Fruit fly (Drosophila melanogaster): ENCODE results near the gene CG8300.

CG8300 gene

dm6 chrX:7139952-7140351 is 35.3 kb downstream of the CG8300 start:
- no peak for TF ChIP-seq noc (tag; optimal IDR thresholded peaks at IDR 0.05)

DNA sequence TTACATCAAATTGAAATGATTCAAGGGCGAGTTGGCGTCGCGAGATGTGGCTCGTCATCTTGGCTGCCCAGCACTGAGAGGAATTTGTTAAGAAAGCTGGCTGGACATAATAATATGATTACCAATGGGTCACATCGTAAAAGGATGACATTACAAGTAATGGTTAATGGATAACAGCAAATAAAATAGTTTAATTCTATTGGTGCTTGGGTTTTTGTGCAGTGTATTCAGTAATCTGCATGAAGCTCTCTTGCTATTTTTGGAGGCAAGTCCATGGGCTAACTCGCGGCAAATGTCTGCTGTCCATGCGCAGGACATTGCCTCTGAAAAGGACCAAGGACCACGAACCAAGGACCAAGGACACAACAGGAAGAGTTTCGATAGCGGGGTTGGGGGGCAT is 37.1 kb downstream of the CG8300 start:
- TF ChIP-seq noc (tag; optimal IDR thresholded peaks at IDR 0.05) = no peak

- no peak for TF ChIP-seq noc (tag; optimal IDR thresholded peaks at IDR 0.05)
Measured at dm6 chrX:7151290-7152038, 46.8 kb downstream of the CG8300 start.

- no peak for TF ChIP-seq noc (tag; optimal IDR thresholded peaks at IDR 0.05)
Measured at dm6 chrX:7152851-7153250, 48.2 kb downstream of the CG8300 start.

All from whole organism, larva.